Fruit fly (Drosophila melanogaster) whole organism, wandering third instar larva: ENCODE results near the gene Arfrp1.

Experiments
- Abd-B ChIP-seq: fragments of >200 bp; optimal IDR thresholded peaks from 2 replicates; lab custom pipeline; 2017; ENCODE audit warnings: missing biosample characterization, missing genetic modification characterization
- CG32264 ChIP-seq: fragments of 200-800 bp; sonication (Bioruptor generic); optimal IDR thresholded peaks from 2 replicates; lab custom pipeline; 2016; ENCODE audit warnings: missing biosample characterization, missing genetic modification characterization
- CG9705 ChIP-seq: fragments of 200-800 bp; sonication (Bioruptor generic); optimal IDR thresholded peaks from 2 replicates; lab custom pipeline; 2018; ENCODE audit warnings: missing biosample characterization, mild to moderate bottlenecking, missing genetic modification characterization
- CrebA ChIP-seq: fragments of 200-800 bp; sonication (Bioruptor generic); optimal IDR thresholded peaks from 2 replicates; lab custom pipeline; 2016; ENCODE audit warnings: missing biosample characterization, mild to moderate bottlenecking, missing genetic modification characterization, borderline replicate concordance
- Dfd ChIP-seq: fragments of >200 bp; optimal IDR thresholded peaks from 2 replicates; lab custom pipeline; 2017; ENCODE audit warnings: missing biosample characterization, missing genetic modification characterization
- Dif ChIP-seq: fragments of 200-275, 200-300 bp; sonication (Bioruptor generic); optimal IDR thresholded peaks from 2 replicates; lab custom pipeline; 2018; ENCODE audit warnings: missing biosample characterization, missing genetic modification characterization; ENCODE audit not compliant: partially characterized antibody
- GATAd ChIP-seq: sonication (Bioruptor generic); optimal IDR thresholded peaks from 2 replicates; lab custom pipeline; 2016; ENCODE audit warnings: missing biosample characterization, missing genetic modification characterization
- HLH106 ChIP-seq: fragments of 200-800 bp; optimal IDR thresholded peaks from 3 replicates; lab custom pipeline; 2019; ENCODE audit warnings: missing biosample characterization, mild to moderate bottlenecking, missing genetic modification characterization, moderate library complexity
- Hnf4 ChIP-seq: fragments of 200-800 bp; sonication (Bioruptor generic); optimal IDR thresholded peaks from 2 replicates; lab custom pipeline; 2016; ENCODE audit warnings: missing biosample characterization, mild to moderate bottlenecking, missing genetic modification characterization
- Hr78 ChIP-seq: fragments of >200 bp; optimal IDR thresholded peaks from 2 replicates; lab custom pipeline; 2017; ENCODE audit warnings: missing biosample characterization, missing genetic modification characterization
- Hr83 ChIP-seq: fragments of 200-300 bp; sonication (Bioruptor generic); optimal IDR thresholded peaks from 2 replicates; lab custom pipeline; 2016; ENCODE audit warnings: missing biosample characterization, mild to moderate bottlenecking, missing genetic modification characterization, moderate library complexity; ENCODE audit not compliant: poor library complexity, severe bottlenecking
- Jra ChIP-seq: sonication (Bioruptor generic); optimal IDR thresholded peaks from 2 replicates; lab custom pipeline; 2016; ENCODE audit warnings: missing biosample characterization, missing genetic modification characterization
- Mio ChIP-seq: sonication (Bioruptor generic); optimal IDR thresholded peaks from 2 replicates; lab custom pipeline; 2016; ENCODE audit warnings: missing biosample characterization, missing genetic modification characterization
- Myc ChIP-seq: fragments of >200 bp; optimal IDR thresholded peaks from 2 replicates; lab custom pipeline; 2017
- N ChIP-seq: fragments of >200 bp; optimal IDR thresholded peaks from 2 replicates; lab custom pipeline; 2018; ENCODE audit warnings: missing biosample characterization, missing external identifiers, missing genetic modification characterization
- OdsH ChIP-seq: fragments of 200-800 bp; sonication (Bioruptor generic); optimal IDR thresholded peaks from 2 replicates; lab custom pipeline; 2016; ENCODE audit warnings: missing biosample characterization, mild to moderate bottlenecking, missing genetic modification characterization
- Rel ChIP-seq, 2 experiments: fragments of 200-800 bp; sonication (Bioruptor generic) in 1 of 2; optimal IDR thresholded peaks; 2 replicates in 1 of 2; 3 replicates in 1 of 2; lab custom pipeline; 2016 to 2019; ENCODE audit warnings: mild to moderate bottlenecking in 2 of 2, missing biosample characterization in 2 of 2, missing genetic modification characterization in 2 of 2, moderate library complexity in 1 of 2
- Sp1 ChIP-seq: fragments of 200-800 bp; sonication (Bioruptor generic); optimal IDR thresholded peaks from 3 replicates; lab custom pipeline; 2019; ENCODE audit warnings: missing biosample characterization, mild to moderate bottlenecking, missing genetic modification characterization, moderate library complexity
- Vsx2 ChIP-seq: fragments of 200-300, 225-300 bp; sonication (Bioruptor generic); optimal IDR thresholded peaks from 2 replicates; lab custom pipeline; 2018; ENCODE audit warnings: missing biosample characterization, missing genetic modification characterization; ENCODE audit not compliant: partially characterized antibody
- br ChIP-seq: fragments of 200-800 bp; sonication (Bioruptor generic); optimal IDR thresholded peaks from 2 replicates; lab custom pipeline; 2016; ENCODE audit warnings: missing biosample characterization, missing genetic modification characterization
- brk ChIP-seq: fragments of 200-800 bp; sonication (Bioruptor generic); optimal IDR thresholded peaks from 2 replicates; lab custom pipeline; 2016; ENCODE audit warnings: missing biosample characterization, mild to moderate bottlenecking, missing genetic modification characterization
- dl ChIP-seq, 2 experiments: fragments of 175-275, 200-275 bp in 1 of 2; fragments of 200-275 bp in 1 of 2; sonication (Bioruptor generic); optimal IDR thresholded peaks; lab custom pipeline; 2018; ENCODE audit warnings: mild to moderate bottlenecking in 2 of 2, missing biosample characterization in 2 of 2, missing genetic modification characterization in 2 of 2, moderate library complexity in 2 of 2; ENCODE audit not compliant: partially characterized antibody in 2 of 2, insufficient read depth in 1 of 2
- dmrt93B ChIP-seq: fragments of 200-800 bp; sonication (Bioruptor generic); optimal IDR thresholded peaks from 2 replicates; lab custom pipeline; 2018; ENCODE audit warnings: missing biosample characterization, mild to moderate bottlenecking, missing genetic modification characterization
- dsf ChIP-seq: sonication (Bioruptor generic); optimal IDR thresholded peaks from 2 replicates; lab custom pipeline; 2016; ENCODE audit warnings: missing biosample characterization, missing genetic modification characterization, borderline replicate concordance
- ey ChIP-seq: fragments of 200-800 bp; sonication (Bioruptor generic); optimal IDR thresholded peaks from 2 replicates; lab custom pipeline; 2016; ENCODE audit warnings: missing biosample characterization, missing genetic modification characterization
- foxo ChIP-seq, 2 experiments: fragments of 200-800 bp; sonication (Bioruptor generic); optimal IDR thresholded peaks; 2 replicates in 1 of 2; 3 replicates in 1 of 2; lab custom pipeline; 2016 to 2017; ENCODE audit warnings: missing biosample characterization in 2 of 2, missing genetic modification characterization in 2 of 2
- fru ChIP-seq: fragments of 200-800 bp; sonication (Bioruptor generic); optimal IDR thresholded peaks from 3 replicates; lab custom pipeline; 2016; ENCODE audit warnings: missing biosample characterization, mild to moderate bottlenecking, missing genetic modification characterization
- h ChIP-seq: fragments of 200-800 bp; sonication (Bioruptor generic); optimal IDR thresholded peaks from 3 replicates; lab custom pipeline; 2016; ENCODE audit warnings: missing biosample characterization, mild to moderate bottlenecking, missing genetic modification characterization
- jim ChIP-seq: fragments of 175-275, 200-325 bp; sonication (Bioruptor generic); optimal IDR thresholded peaks from 2 replicates; lab custom pipeline; 2016; ENCODE audit warnings: missing biosample characterization, mild to moderate bottlenecking, missing genetic modification characterization
- lola ChIP-seq: fragments of >200 bp; optimal IDR thresholded peaks from 2 replicates; lab custom pipeline; 2017; ENCODE audit warnings: missing biosample characterization, missing genetic modification characterization
- pan ChIP-seq: fragments of >200 bp; optimal IDR thresholded peaks from 2 replicates; lab custom pipeline; 2017
- psq ChIP-seq: fragments of 200-800 bp; sonication (Bioruptor generic); optimal IDR thresholded peaks from 3 replicates; lab custom pipeline; 2017; ENCODE audit warnings: missing biosample characterization, mild to moderate bottlenecking, missing genetic modification characterization, moderate library complexity
- rgr ChIP-seq: fragments of 200-800 bp; sonication (Bioruptor generic); optimal IDR thresholded peaks from 3 replicates; lab custom pipeline; 2016; ENCODE audit warnings: missing biosample characterization, mild to moderate bottlenecking, missing genetic modification characterization
- sage ChIP-seq: fragments of 200-800 bp; sonication (Bioruptor generic); optimal IDR thresholded peaks from 2 replicates; lab custom pipeline; 2016; ENCODE audit warnings: missing biosample characterization, mild to moderate bottlenecking, missing genetic modification characterization
- sv ChIP-seq: fragments of 200-800 bp; sonication (Bioruptor generic); optimal IDR thresholded peaks from 3 replicates; lab custom pipeline; 2016; ENCODE audit warnings: missing biosample characterization, missing genetic modification characterization
- tai ChIP-seq: sonication (Bioruptor generic); optimal IDR thresholded peaks from 2 replicates; lab custom pipeline; 2016; ENCODE audit warnings: missing biosample characterization, missing genetic modification characterization
- usp ChIP-seq: fragments of >200 bp; optimal IDR thresholded peaks from 2 replicates; lab custom pipeline; 2017; ENCODE audit warnings: missing biosample characterization, missing genetic modification characterization
- woc ChIP-seq: sonication (Bioruptor generic); optimal IDR thresholded peaks from 2 replicates; lab custom pipeline; 2016; ENCODE audit warnings: missing biosample characterization, mild to moderate bottlenecking, missing genetic modification characterization

The Arfrp1 gene

dm6 chrX:9141219-9141618, 34.4 kb downstream of the Arfrp1 start (continued):
- TF ChIP-seq Vsx2 (no peak), foxo (GFP tag; optimal IDR thresholded peaks at IDR 0.05; lab: Kevin White, UChicago) (peak in 1 of 2 experiments; percentile 69), tai (GFP tag; lab: Kevin White, UChicago) (no peak)

- TF ChIP-seq dl (GFP tag; optimal IDR thresholded peaks at IDR 0.05; lab: Kevin White, UChicago; ENCODE audit: insufficient read depth in 1 of 2, partially characterized antibody in 2 of 2) = no peak
- TF ChIP-seq GATAd (GFP tag; lab: Kevin White, UChicago) = no peak
- no peak for TF ChIP-seq Sp1 (GFP tag; lab: Kevin White, UChicago)
- TF ChIP-seq br = no peak
- no peak for TF ChIP-seq psq
- peak; percentile 12 for TF ChIP-seq woc (GFP tag; lab: Kevin White, UChicago)
Observed at dm6 chrX:9142224-9142802, 35.4 kb downstream of the Arfrp1 start, which contains the start of gene CG7065. Gene CG7065 (plus strand): TSS chrX:9142493.

dm6 chrX:9148989-9149522, 42.2 kb downstream of the Arfrp1 start, which contains the start of the genes fh and Bap111:
Gene fh (minus strand): TSS chrX:9149071.
Gene Bap111 (plus strand): TSS chrX:9149309.
- TF ChIP-seq br (no peak), Myc (lab: Kevin White, UChicago) (peak; percentile 13), Dfd (GFP tag; lab: Kevin White, UChicago) (peak; percentile 48), h (GFP tag; lab: Kevin White, UChicago) (peak; percentile 6)

dm6 chrX:9152127-9152598, 45.3 kb downstream of the Arfrp1 start:
- TF ChIP-seq ey = peak; percentile 9
- TF ChIP-seq Dif = no peak
- TF ChIP-seq sv = peak; percentile 24
- no peak for TF ChIP-seq Vsx2
- peak in 1 of 2 experiments; percentile 41 for TF ChIP-seq dl (GFP tag; optimal IDR thresholded peaks at IDR 0.05; lab: Kevin White, UChicago; ENCODE audit: insufficient read depth in 1 of 2, partially characterized antibody in 2 of 2)
- peak; percentile 88 for TF ChIP-seq jim (GFP tag; lab: Kevin White, UChicago)
- peak; percentile 47 for TF ChIP-seq Jra (GFP tag; lab: Kevin White, UChicago)
- TF ChIP-seq Rel (GFP tag; optimal IDR thresholded peaks at IDR 0.05; lab: Kevin White, UChicago) = peak; percentile 42
- TF ChIP-seq Rel (tag; optimal IDR thresholded peaks at IDR 0.05; lab: Kevin White, UChicago) = peak; percentile 69
- TF ChIP-seq N (GFP tag; lab: Kevin White, UChicago) = peak; percentile 65
- no peak for TF ChIP-seq Dfd (GFP tag; lab: Kevin White, UChicago)
- TF ChIP-seq Mio (GFP tag; lab: Kevin White, UChicago) = no peak
- no peak for TF ChIP-seq lola (GFP tag; lab: Kevin White, UChicago)
- no peak for TF ChIP-seq dmrt93B (GFP tag; lab: Kevin White, UChicago)
- no peak for TF ChIP-seq GATAd (GFP tag; lab: Kevin White, UChicago)
- TF ChIP-seq h (GFP tag; lab: Kevin White, UChicago) = peak; percentile 61
- peak; percentile 48 for TF ChIP-seq woc (GFP tag; lab: Kevin White, UChicago)
- peak; percentile 41 for TF ChIP-seq psq
- no peak for TF ChIP-seq usp (GFP tag; lab: Kevin White, UChicago)
- TF ChIP-seq pan (lab: Kevin White, UChicago) = no peak
- peak; percentile 51 for TF ChIP-seq Sp1 (GFP tag; lab: Kevin White, UChicago)
- TF ChIP-seq brk (GFP tag; lab: Kevin White, UChicago) = no peak
- no peak for TF ChIP-seq sage
- TF ChIP-seq br = no peak
- no peak for TF ChIP-seq Abd-B (GFP tag; lab: Kevin White, UChicago)
- TF ChIP-seq Myc (lab: Kevin White, UChicago) = no peak
- peak; percentile 65 for TF ChIP-seq fru (GFP tag; lab: Kevin White, UChicago)
- no peak for TF ChIP-seq Hr78 (GFP tag; lab: Kevin White, UChicago)
- TF ChIP-seq Hr83 (GFP tag; lab: Kevin White, UChicago) = peak; percentile 84
- TF ChIP-seq rgr (GFP tag; lab: Kevin White, UChicago) = peak; percentile 52
- no peak for TF ChIP-seq CrebA
- TF ChIP-seq CG32264 (GFP tag; lab: Kevin White, UChicago) = no peak
- peak in 1 of 2 experiments; percentile 54 for TF ChIP-seq foxo (GFP tag; optimal IDR thresholded peaks at IDR 0.05; lab: Kevin White, UChicago)
- no peak for TF ChIP-seq dsf (GFP tag; lab: Kevin White, UChicago)
- TF ChIP-seq OdsH (GFP tag; lab: Kevin White, UChicago) = no peak
- TF ChIP-seq HLH106 (tag; lab: Kevin White, UChicago) = peak; percentile 42
- no peak for TF ChIP-seq Hnf4 (GFP tag; lab: Kevin White, UChicago)
- TF ChIP-seq CG9705 (GFP tag; lab: Kevin White, UChicago) = no peak
- TF ChIP-seq tai (GFP tag; lab: Kevin White, UChicago) = no peak
- TF ChIP-seq, all 38 proteins: peak for 16
